Fruit fly (Drosophila melanogaster) whole organism, embryonic: ENCODE results near the gene OtopLc.
A peak's percentile ranks its signal among the peaks of the same experiment; 100 is the strongest.

ENCODE experiments used
- ATbp ChIP-seq: fragments of 200-800 bp; sonication (Bioruptor generic); optimal IDR thresholded peaks from 2 replicates; lab custom pipeline; 2017; ENCODE audit warnings: missing biosample characterization, mild to moderate bottlenecking, missing genetic modification characterization, missing genetic modification reagents
- Adf1 ChIP-seq: fragments of 200-800 bp; sonication (Bioruptor generic); IDR thresholded peaks from 2 replicates; pipeline ENCODE4 v1.3.6; 2022; ENCODE audit warnings: missing biosample characterization, missing genetic modification characterization
- B-H2 ChIP-seq: fragments of 200-800 bp; sonication (Bioruptor generic); optimal IDR thresholded peaks from 2 replicates; lab custom pipeline; 2018; ENCODE audit warnings: missing biosample characterization, mild to moderate bottlenecking, missing genetic modification characterization
- CG10209 ChIP-seq: fragments of 200-800 bp; sonication (Bioruptor generic); optimal IDR thresholded peaks from 3 replicates; lab custom pipeline; 2017; ENCODE audit warnings: missing biosample characterization, mild to moderate bottlenecking, missing genetic modification characterization, missing genetic modification reagents
- CG11398 ChIP-seq: fragments of 200-800 bp; sonication (Bioruptor generic); optimal IDR thresholded peaks from 2 replicates; lab custom pipeline; 2016; ENCODE audit warnings: missing biosample characterization, missing genetic modification characterization
- CG11695 ChIP-seq: fragments of 200-800 bp; sonication (Bioruptor generic); IDR thresholded peaks from 3 replicates; pipeline ENCODE4 v1.3.6; 2022; ENCODE audit warnings: missing biosample characterization, missing genetic modification characterization
- CG12299 ChIP-seq: fragments of 200-800 bp; sonication (Bioruptor generic); optimal IDR thresholded peaks from 2 replicates; lab custom pipeline; 2018; ENCODE audit warnings: missing biosample characterization, mild to moderate bottlenecking, missing genetic modification characterization
- CG13424 ChIP-seq: fragments of 200-800 bp; sonication (Bioruptor generic); optimal IDR thresholded peaks from 2 replicates; lab custom pipeline; 2019; ENCODE audit warnings: missing biosample characterization, mild to moderate bottlenecking, missing genetic modification characterization, moderate library complexity
- CG13624 ChIP-seq: fragments of 200-800 bp; sonication (Bioruptor generic); optimal IDR thresholded peaks from 2 replicates; lab custom pipeline; 2016; ENCODE audit warnings: missing biosample characterization, missing genetic modification characterization
- CG17186 ChIP-seq: fragments of 200-800 bp; sonication (Bioruptor generic); optimal IDR thresholded peaks from 3 replicates; lab custom pipeline; 2017; ENCODE audit warnings: missing biosample characterization, missing genetic modification reagents, missing genetic modification characterization
- CG17359 ChIP-seq: fragments of 200-800 bp; sonication (Bioruptor generic); optimal IDR thresholded peaks from 3 replicates; lab custom pipeline; 2018; ENCODE audit warnings: missing biosample characterization, mild to moderate bottlenecking, missing genetic modification characterization, moderate library complexity
- CG18599 ChIP-seq: fragments of 200-800 bp; sonication (Bioruptor generic); optimal IDR thresholded peaks from 3 replicates; lab custom pipeline; 2017; ENCODE audit warnings: missing biosample characterization, missing genetic modification characterization, mild to moderate bottlenecking, moderate library complexity, missing genetic modification reagents
- CG33557 ChIP-seq: fragments of 200-800 bp; sonication (Bioruptor generic); optimal IDR thresholded peaks from 2 replicates; lab custom pipeline; 2019; ENCODE audit warnings: missing biosample characterization, mild to moderate bottlenecking, missing genetic modification characterization, moderate library complexity
- CG3838 ChIP-seq: fragments of 200-800 bp; sonication (Bioruptor generic); optimal IDR thresholded peaks from 3 replicates; lab custom pipeline; 2016; ENCODE audit warnings: missing biosample characterization, missing genetic modification characterization
- CG4730 ChIP-seq: fragments of 200-800 bp; sonication (Bioruptor generic); IDR thresholded peaks from 2 replicates; pipeline ENCODE4 v1.3.6; 2022; ENCODE audit warnings: missing biosample characterization, missing genetic modification characterization
- CG4820 ChIP-seq: fragments of 200-800 bp; sonication (Bioruptor generic); optimal IDR thresholded peaks from 3 replicates; lab custom pipeline; 2016; ENCODE audit warnings: missing biosample characterization, missing genetic modification characterization
- CG5180 ChIP-seq: fragments of 200-800 bp; sonication (Bioruptor generic); optimal IDR thresholded peaks from 3 replicates; lab custom pipeline; 2017; ENCODE audit warnings: missing biosample characterization, missing genetic modification characterization, mild to moderate bottlenecking, moderate library complexity, missing genetic modification reagents
- CG6272 ChIP-seq: fragments of 200-800 bp; sonication (Bioruptor generic); IDR thresholded peaks from 2 replicates; pipeline ENCODE4 v1.3.6; 2022; ENCODE audit warnings: missing biosample characterization, missing genetic modification characterization
- Chrac-16 ChIP-seq: fragments of 200-800 bp; sonication (Bioruptor generic); optimal IDR thresholded peaks from 3 replicates; lab custom pipeline; 2016; ENCODE audit warnings: missing biosample characterization, missing genetic modification characterization
- Elba2 ChIP-seq: fragments of 200-800 bp; sonication (Bioruptor generic); optimal IDR thresholded peaks from 3 replicates; lab custom pipeline; 2016; ENCODE audit warnings: missing biosample characterization, missing genetic modification characterization
- H15 ChIP-seq: fragments of 200-800 bp; sonication (Bioruptor generic); IDR thresholded peaks from 3 replicates; pipeline ENCODE4 v1.3.6; 2022; ENCODE audit warnings: missing biosample characterization, missing genetic modification characterization
- H2.0 ChIP-seq: fragments of 200-800 bp; sonication (Bioruptor generic); IDR thresholded peaks from 2 replicates; pipeline ENCODE4 v1.3.6; 2022; ENCODE audit warnings: missing biosample characterization, missing genetic modification characterization
- Hr51 ChIP-seq, 2 experiments: fragments of 200-800 bp; sonication (Bioruptor generic); optimal IDR thresholded peaks; 2 replicates in 1 of 2; 3 replicates in 1 of 2; lab custom pipeline; 2016 to 2018; ENCODE audit warnings: missing biosample characterization in 2 of 2, missing genetic modification characterization in 2 of 2, mild to moderate bottlenecking in 1 of 2, moderate library complexity in 1 of 2
- Myb ChIP-seq: fragments of 200-800 bp; sonication (Bioruptor generic); optimal IDR thresholded peaks from 2 replicates; lab custom pipeline; 2016; ENCODE audit warnings: missing biosample characterization, missing genetic modification characterization
- NfI ChIP-seq: fragments of 200-800 bp; sonication (Bioruptor generic); optimal IDR thresholded peaks from 3 replicates; lab custom pipeline; 2018; ENCODE audit warnings: missing biosample characterization, mild to moderate bottlenecking, missing genetic modification characterization, moderate library complexity
- Tbp ChIP-seq: fragments of >200 bp; optimal IDR thresholded peaks from 2 replicates; lab custom pipeline; 2018; ENCODE audit warnings: missing biosample characterization, missing genetic modification characterization
- Xrp1 ChIP-seq: fragments of 200-800 bp; sonication (Bioruptor generic); IDR thresholded peaks from 2 replicates; pipeline ENCODE4 v1.3.6; 2022; ENCODE audit warnings: missing biosample characterization, missing genetic modification characterization
- bcd ChIP-seq: fragments of 200-800 bp; sonication (Bioruptor generic); optimal IDR thresholded peaks from 2 replicates; lab custom pipeline; 2017; ENCODE audit warnings: missing biosample characterization, mild to moderate bottlenecking, missing genetic modification characterization
- caup ChIP-seq: fragments of 200-800 bp; sonication (Bioruptor generic); optimal IDR thresholded peaks from 3 replicates; lab custom pipeline; 2017; ENCODE audit warnings: missing biosample characterization, mild to moderate bottlenecking, missing genetic modification characterization, moderate library complexity; ENCODE audit not compliant: severe bottlenecking
- ci ChIP-seq: fragments of 200-800 bp; sonication (Bioruptor generic); IDR thresholded peaks from 3 replicates; pipeline ENCODE4 v1.3.6; 2022; ENCODE audit warnings: missing biosample characterization, missing genetic modification characterization
- crc ChIP-seq: fragments of 200-800 bp; sonication (Bioruptor generic); optimal IDR thresholded peaks from 2 replicates; lab custom pipeline; 2016; ENCODE audit warnings: missing biosample characterization, missing genetic modification characterization
- dysf ChIP-seq: fragments of 200-800 bp; sonication (Bioruptor generic); IDR thresholded peaks from 3 replicates; pipeline ENCODE4 v1.3.6; 2022; ENCODE audit warnings: missing biosample characterization, missing genetic modification characterization
- fu2 ChIP-seq: fragments of 200-800 bp; sonication (Bioruptor generic); optimal IDR thresholded peaks from 2 replicates; lab custom pipeline; 2016; ENCODE audit warnings: missing biosample characterization, missing genetic modification characterization
- gem ChIP-seq: fragments of 200-800 bp; sonication (Bioruptor generic); optimal IDR thresholded peaks from 2 replicates; lab custom pipeline; 2019; ENCODE audit warnings: missing biosample characterization, mild to moderate bottlenecking, missing genetic modification characterization, moderate library complexity
- grau ChIP-seq: fragments of 200-800 bp; optimal IDR thresholded peaks from 3 replicates; lab custom pipeline; 2019; ENCODE audit warnings: missing biosample characterization, mild to moderate bottlenecking, missing genetic modification characterization, moderate library complexity
- h ChIP-seq: fragments of >200 bp; optimal IDR thresholded peaks from 2 replicates; lab custom pipeline; 2017
- hb ChIP-seq: fragments of 200-800 bp; sonication (Bioruptor generic); IDR thresholded peaks from 3 replicates; pipeline ENCODE4 v1.3.6; 2022; ENCODE audit warnings: missing biosample characterization, missing genetic modification characterization; ENCODE audit not compliant: partially characterized antibody
- kah ChIP-seq: fragments of 200-800 bp; sonication (Bioruptor generic); optimal IDR thresholded peaks from 2 replicates; lab custom pipeline; 2018; ENCODE audit warnings: missing biosample characterization, mild to moderate bottlenecking, missing genetic modification characterization
- ken ChIP-seq: fragments of 200-800 bp; sonication (Bioruptor generic); IDR thresholded peaks from 3 replicates; pipeline ENCODE4 v1.3.6; 2022; ENCODE audit warnings: missing biosample characterization, missing genetic modification characterization
- nmo ChIP-seq: fragments of 200-800 bp; sonication (Bioruptor generic); optimal IDR thresholded peaks from 2 replicates; lab custom pipeline; 2018; ENCODE audit warnings: missing biosample characterization, mild to moderate bottlenecking, missing genetic modification characterization, moderate library complexity
- pfk ChIP-seq: fragments of 200-800 bp; sonication (Bioruptor generic); optimal IDR thresholded peaks from 2 replicates; lab custom pipeline; 2018; ENCODE audit warnings: missing biosample characterization, mild to moderate bottlenecking, missing genetic modification characterization, moderate library complexity
- prd ChIP-seq, 3 experiments: fragments of >200 bp in 2 of 3; fragments of 200-800 bp in 1 of 3; sonication (Bioruptor generic) in 1 of 3; optimal IDR thresholded peaks in 2 of 3; IDR thresholded peaks in 1 of 3; 2 replicates in 2 of 3; 3 replicates in 1 of 3; pipeline versions ENCODE4 v1.3.6 to Lab custom; 2017 to 2022; ENCODE audit warnings: missing biosample characterization in 1 of 3, missing genetic modification characterization in 1 of 3
- pros ChIP-seq: fragments of 200-800 bp; sonication (Bioruptor generic); optimal IDR thresholded peaks from 3 replicates; lab custom pipeline; 2019; ENCODE audit warnings: missing biosample characterization, mild to moderate bottlenecking, missing genetic modification characterization, moderate library complexity
- sna ChIP-seq: fragments of 200-800 bp; sonication (Bioruptor generic); IDR thresholded peaks from 2 replicates; pipeline ENCODE4 v1.3.6; 2022; ENCODE audit warnings: missing biosample characterization, missing genetic modification characterization; ENCODE audit not compliant: partially characterized antibody
- tll ChIP-seq, 2 experiments: fragments of 200-800 bp in 1 of 2; fragments of >200 bp in 1 of 2; sonication (Bioruptor generic) in 1 of 2; optimal IDR thresholded peaks; 2 replicates each; lab custom pipeline; 2017 to 2019; ENCODE audit warnings: missing biosample characterization in 2 of 2, missing genetic modification characterization in 2 of 2, mild to moderate bottlenecking in 1 of 2, moderate library complexity in 1 of 2
- toy ChIP-seq: fragments of 200-800 bp; sonication (Bioruptor generic); IDR thresholded peaks from 2 replicates; pipeline ENCODE4 v1.3.6; 2022; ENCODE audit warnings: missing biosample characterization, missing genetic modification characterization
- twi ChIP-seq: fragments of 200-800 bp; optimal IDR thresholded peaks from 2 replicates; lab custom pipeline; 2019; ENCODE audit warnings: missing biosample characterization, mild to moderate bottlenecking, missing genetic modification characterization, moderate library complexity
- usp ChIP-seq: fragments of >200 bp; optimal IDR thresholded peaks from 2 replicates; lab custom pipeline; 2017; ENCODE audit warnings: missing biosample characterization, missing genetic modification characterization
- vvl ChIP-seq: fragments of 200-800 bp; sonication (Bioruptor generic); IDR thresholded peaks from 2 replicates; pipeline ENCODE4 v1.3.6; 2022; ENCODE audit warnings: missing biosample characterization, missing genetic modification characterization
- wdn ChIP-seq: fragments of 200-800 bp; sonication (Bioruptor generic); IDR thresholded peaks from 2 replicates; pipeline ENCODE4 v1.3.6; 2022; ENCODE audit warnings: missing biosample characterization, missing genetic modification characterization

Gene OtopLc

DNA sequence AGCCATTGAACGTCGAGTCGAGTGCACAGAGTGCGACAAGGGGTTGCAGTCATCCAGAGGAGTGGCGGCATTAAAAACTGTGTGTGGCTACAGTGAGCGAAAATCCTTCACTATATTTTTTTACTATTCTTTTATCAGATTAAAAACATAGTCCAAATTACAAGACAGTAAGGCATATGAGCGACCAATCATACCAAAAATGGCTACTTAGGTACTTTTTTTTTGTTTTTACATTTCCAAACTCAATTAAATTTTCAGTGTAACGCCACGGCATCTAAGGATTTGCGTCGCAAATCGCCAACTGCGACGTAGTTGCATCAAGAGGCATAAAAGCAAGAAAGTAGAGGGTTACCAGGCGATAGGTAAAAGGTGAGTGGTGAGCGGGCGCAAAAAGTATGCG, 23.6 kb downstream of the OtopLc start:
- no peak for TF ChIP-seq CG17186 (GFP tag; lab: Kevin White, UChicago)
- TF ChIP-seq kah (GFP tag; lab: Kevin White, UChicago): no peak
- TF ChIP-seq Adf1: no peak
- TF ChIP-seq ci (GFP tag; lab: Robert Waterston, UW): peak; percentile 70; the same call in 2 of the 3 replicates
- no peak for TF ChIP-seq h (lab: Kevin White, UChicago)
- TF ChIP-seq Xrp1: peak; percentile 72
- no peak for TF ChIP-seq hb (GFP tag; lab: Robert Waterston, UW)
- TF ChIP-seq Elba2 (GFP tag; lab: Kevin White, UChicago): no peak
- peak; percentile 34; the same call in 1 of the 2 replicates for TF ChIP-seq CG6272 (GFP tag; lab: Robert Waterston, UW)
- peak; percentile 61 for TF ChIP-seq CG17359 (tag; lab: Kevin White, UChicago)
- peak; percentile 19; the same call in 1 of the 3 replicates for TF ChIP-seq dysf (GFP tag; lab: Robert Waterston, UW)
- TF ChIP-seq ken (GFP tag; lab: Robert Waterston, UW): peak; percentile 60; the same call in 2 of the 3 replicates
- TF ChIP-seq CG11398 (GFP tag; lab: Kevin White, UChicago): peak; percentile 12
- no peak for TF ChIP-seq wdn (GFP tag; lab: Robert Waterston, UW)
- TF ChIP-seq vvl (GFP tag; lab: Robert Waterston, UW): peak; percentile 43
- peak; percentile 17 for TF ChIP-seq pros (GFP tag; lab: Kevin White, UChicago)
- no peak for TF ChIP-seq CG4730 (GFP tag; lab: Robert Waterston, UW)
- no peak for TF ChIP-seq tll (GFP tag; optimal IDR thresholded peaks at IDR 0.05; lab: Kevin White, UChicago)
- no peak for TF ChIP-seq Tbp (GFP tag; lab: Kevin White, UChicago)
- peak; percentile 6 to 44 for TF ChIP-seq Hr51 (GFP tag; optimal IDR thresholded peaks at IDR 0.05; lab: Kevin White, UChicago)
- no peak for TF ChIP-seq usp
- TF ChIP-seq CG13624 (GFP tag; lab: Kevin White, UChicago): peak; percentile 26
- TF ChIP-seq twi (tag; lab: Kevin White, UChicago): no peak
- TF ChIP-seq NfI (GFP tag; lab: Kevin White, UChicago): peak; percentile 32
- no peak for TF ChIP-seq B-H2
- TF ChIP-seq sna (GFP tag; lab: Robert Waterston, UW): no peak
- peak; percentile 46 for TF ChIP-seq Chrac-16 (GFP tag; lab: Kevin White, UChicago)
- TF ChIP-seq crc (GFP tag; lab: Kevin White, UChicago): peak; percentile 13
- no peak for TF ChIP-seq CG10209 (GFP tag; lab: Kevin White, UChicago)
- peak; percentile 9 for TF ChIP-seq CG5180 (GFP tag; lab: Kevin White, UChicago)
- no peak for TF ChIP-seq CG3838 (GFP tag; lab: Kevin White, UChicago)
- no peak for TF ChIP-seq fu2 (GFP tag; lab: Kevin White, UChicago)
- TF ChIP-seq CG4820: peak; percentile 45
- TF ChIP-seq Myb: no peak
- no peak for TF ChIP-seq CG12299 (tag; lab: Kevin White, UChicago)
- TF ChIP-seq CG18599 (GFP tag; lab: Kevin White, UChicago): peak; percentile 51
- TF ChIP-seq bcd (GFP tag; lab: Kevin White, UChicago): peak; percentile 22
- TF ChIP-seq prd (optimal IDR thresholded peaks at IDR 0.05; lab: Kevin White, UChicago): no peak
- TF ChIP-seq prd (GFP tag; IDR thresholded peaks at IDR 0.05; lab: Robert Waterston, UW): peak; percentile 64
- TF ChIP-seq nmo (GFP tag; lab: Kevin White, UChicago): peak; percentile 25
- TF ChIP-seq CG13424: peak; percentile 52
- peak; percentile 32 for TF ChIP-seq CG33557 (GFP tag; lab: Kevin White, UChicago)
- peak; percentile 40 for TF ChIP-seq grau (tag; lab: Kevin White, UChicago)
- no peak for TF ChIP-seq pfk
- TF ChIP-seq gem: peak; percentile 74
- no peak for TF ChIP-seq CG11695 (GFP tag; lab: Robert Waterston, UW)
- no peak; the same call in 2 of the 3 replicates for TF ChIP-seq H15
- TF ChIP-seq H2.0 (GFP tag; lab: Robert Waterston, UW): peak; percentile 36; the same call in 1 of the 2 replicates
- no peak for TF ChIP-seq toy (GFP tag; lab: Robert Waterston, UW)
- peak; percentile 57 for TF ChIP-seq ATbp (GFP tag; lab: Kevin White, UChicago)
- TF ChIP-seq caup: peak; percentile 16
